Worm (Caenorhabditis elegans) whole organism, mixed stage, embryonic: ENCODE measurements around the gene pat-3.

ENCODE experiments used
- blmp-1 ChIP-seq: fragments of 150-350 bp; optimal IDR thresholded peaks from 2 replicates; lab custom pipeline; 2014; ENCODE audit warnings: missing biosample characterization, missing genetic modification characterization
- ces-1 ChIP-seq: fragments of 150-350 bp; optimal IDR thresholded peaks from 2 replicates; lab custom pipeline; 2014; ENCODE audit warnings: missing biosample characterization, missing genetic modification reagents, missing genetic modification characterization
- hlh-1 ChIP-seq: fragments of 150-350 bp; optimal IDR thresholded peaks from 2 replicates; lab custom pipeline; 2014; ENCODE audit warnings: missing biosample characterization, missing genetic modification reagents, missing genetic modification characterization
- lin-13 ChIP-seq: fragments of 150-350 bp; optimal IDR thresholded peaks from 2 replicates; lab custom pipeline; 2014; ENCODE audit warnings: missing biosample characterization, missing genetic modification characterization
- lin-32 ChIP-seq: fragments of 200-800 bp; sonication (Bioruptor generic); optimal IDR thresholded peaks from 2 replicates; lab custom pipeline; 2018; ENCODE audit warnings: mild to moderate bottlenecking, missing genetic modification characterization, missing compliant biosample characterization
- lsy-2 ChIP-seq: fragments of 150-350 bp; optimal IDR thresholded peaks from 2 replicates; lab custom pipeline; 2014; ENCODE audit warnings: missing biosample characterization, missing genetic modification characterization
- mep-1 ChIP-seq: fragments of 150-350 bp; optimal IDR thresholded peaks from 2 replicates; lab custom pipeline; 2017; ENCODE audit warnings: missing biosample characterization, missing genetic modification reagents, missing genetic modification characterization, inconsistent platforms
- nhr-12 ChIP-seq: fragments of 150-350 bp; optimal IDR thresholded peaks from 2 replicates; lab custom pipeline; 2014; ENCODE audit warnings: missing biosample characterization, missing genetic modification characterization
- nhr-237 ChIP-seq: fragments of 150-350 bp; optimal IDR thresholded peaks from 2 replicates; lab custom pipeline; 2014; ENCODE audit warnings: missing biosample characterization, missing genetic modification characterization
- pha-4 ChIP-seq: fragments of 150-350 bp; optimal IDR thresholded peaks from 2 replicates; lab custom pipeline; 2018; ENCODE audit warnings: missing biosample characterization, missing genetic modification reagents, missing genetic modification characterization
- snpc-4 ChIP-seq: fragments of 150-350 bp; optimal IDR thresholded peaks from 2 replicates; lab custom pipeline; 2014; ENCODE audit warnings: missing biosample characterization, missing genetic modification characterization
- unc-62 ChIP-seq: fragments of 150-350 bp; optimal IDR thresholded peaks from 2 replicates; lab custom pipeline; 2014; ENCODE audit warnings: missing biosample characterization, missing genetic modification reagents, missing genetic modification characterization
- ztf-11 ChIP-seq: fragments of 150-350 bp; optimal IDR thresholded peaks from 2 replicates; lab custom pipeline; 2014; ENCODE audit warnings: missing biosample characterization, missing genetic modification characterization

DNA sequence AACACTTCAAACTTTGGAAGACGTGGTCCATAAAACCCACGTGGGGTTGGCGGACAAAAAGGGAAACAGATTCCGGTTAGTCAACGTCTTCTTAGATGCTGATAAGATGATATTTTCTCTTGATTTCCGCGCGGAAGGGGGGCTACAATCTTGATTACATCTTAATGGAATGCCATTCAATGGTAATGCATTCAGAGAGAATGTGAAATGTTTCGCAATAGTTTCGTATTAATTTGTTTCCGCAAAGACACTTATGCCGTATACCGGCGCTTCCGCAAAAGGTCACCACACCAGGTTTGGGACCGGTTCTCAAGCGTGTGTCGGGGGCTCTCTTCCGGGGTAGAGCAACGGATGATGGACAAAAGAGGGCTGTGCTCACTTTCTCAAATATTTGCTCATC lies 39.5 kb downstream of the pat-3 start:
- TF ChIP-seq ztf-11 (tag; lab: Kevin White, UChicago) (no peak), nhr-12 (tag; lab: Kevin White, UChicago) (no peak), unc-62 (no peak), blmp-1 (tag; lab: Kevin White, UChicago) (no peak), hlh-1 (tag; lab: Kevin White, UChicago) (no peak), mep-1 (no peak), lin-32 (no peak), lsy-2 (tag; lab: Kevin White, UChicago) (no peak), pha-4 (tag; lab: Kevin White, UChicago) (no peak), nhr-237 (tag; lab: Kevin White, UChicago) (no peak), snpc-4 (tag; lab: Kevin White, UChicago) (no peak), ces-1 (no peak), lin-13 (tag; lab: Kevin White, UChicago) (no peak)
